Fruit fly (Drosophila melanogaster) S2 (cell line): ENCODE measurements around the gene vas.

ENCODE experiments used
- CG8478 ChIP-seq: fragments of >200 bp; optimal IDR thresholded peaks from 2 replicates; lab custom pipeline; 2018
- CTCF ChIP-seq, 2 experiments: fragments of >200 bp; optimal IDR thresholded peaks; 2 replicates each; lab custom pipeline; 2018

DNA sequence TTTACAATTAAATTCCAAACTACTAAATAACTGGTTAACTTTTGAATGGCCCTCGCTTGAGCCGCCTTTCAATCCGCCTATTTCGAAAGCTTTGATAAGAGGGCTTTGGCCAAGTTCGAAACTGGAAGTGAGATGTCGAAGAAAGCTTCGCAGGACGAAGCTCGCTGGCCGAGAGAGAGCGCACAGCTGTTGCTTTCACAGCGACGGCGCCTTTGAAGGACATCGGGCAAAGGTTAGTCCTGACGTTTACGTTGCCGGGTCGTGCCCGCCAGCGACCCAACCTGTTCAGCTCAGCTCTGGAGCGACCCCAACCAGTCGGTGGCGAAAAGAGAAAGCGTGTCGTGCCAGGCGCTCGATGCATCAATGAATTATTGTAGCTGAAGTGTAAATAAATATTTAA, 49.7 kb upstream of the vas start:
- TF ChIP-seq CTCF (optimal IDR thresholded peaks at IDR 0.05; lab: Kevin White, UChicago) = no peak
- no peak for TF ChIP-seq CG8478 (lab: Kevin White, UChicago)
